Fruit fly (Drosophila melanogaster) whole organism, prepupa: ENCODE results near the gene CG32248.

Experiments used
- Blimp-1 ChIP-seq: fragments of 200-800 bp; sonication (Bioruptor generic); optimal IDR thresholded peaks from 3 replicates; lab custom pipeline; 2017; ENCODE audit warnings: missing biosample characterization, missing genetic modification characterization, mild to moderate bottlenecking, moderate library complexity, missing genetic modification reagents
- CG10631 ChIP-seq: fragments of 200-800 bp; sonication (Bioruptor generic); optimal IDR thresholded peaks from 2 replicates; lab custom pipeline; 2016; ENCODE audit warnings: missing biosample characterization, missing genetic modification characterization
- CG10669 ChIP-seq: fragments of 200-800 bp; sonication (Bioruptor generic); optimal IDR thresholded peaks from 3 replicates; lab custom pipeline; 2018; ENCODE audit warnings: missing biosample characterization, mild to moderate bottlenecking, missing genetic modification characterization, moderate library complexity
- CG11762 ChIP-seq: fragments of 200-800 bp; sonication (Bioruptor generic); optimal IDR thresholded peaks from 3 replicates; lab custom pipeline; 2016; ENCODE audit warnings: missing biosample characterization, missing genetic modification characterization; ENCODE audit not compliant: insufficient read depth
- CG15336 ChIP-seq: fragments of 200-800 bp; sonication (Bioruptor generic); IDR thresholded peaks from 2 replicates; pipeline ENCODE4 v1.3.6; 2022; ENCODE audit warnings: missing biosample characterization, missing genetic modification characterization
- CG1621 ChIP-seq: fragments of 200-800 bp; sonication (Bioruptor generic); optimal IDR thresholded peaks from 3 replicates; lab custom pipeline; 2018; ENCODE audit warnings: missing biosample characterization, mild to moderate bottlenecking, missing genetic modification characterization
- CG16779 ChIP-seq: fragments of 200-800 bp; sonication (Bioruptor generic); optimal IDR thresholded peaks from 3 replicates; lab custom pipeline; 2017; ENCODE audit warnings: missing biosample characterization, mild to moderate bottlenecking, missing genetic modification characterization
- CG3032 ChIP-seq: fragments of 200-800 bp; optimal IDR thresholded peaks from 2 replicates; lab custom pipeline; 2019; ENCODE audit warnings: missing biosample characterization, mild to moderate bottlenecking, missing genetic modification characterization, moderate library complexity
- CG31627 ChIP-seq: fragments of 200-800 bp; sonication (Bioruptor generic); optimal IDR thresholded peaks from 3 replicates; lab custom pipeline; 2016; ENCODE audit warnings: missing biosample characterization, missing genetic modification characterization
- CG32006 ChIP-seq: fragments of 200-800 bp; sonication (Bioruptor generic); optimal IDR thresholded peaks from 3 replicates; lab custom pipeline; 2017; ENCODE audit warnings: missing biosample characterization, mild to moderate bottlenecking, missing genetic modification characterization
- CG34406 ChIP-seq: fragments of 200-800 bp; sonication (Bioruptor generic); optimal IDR thresholded peaks from 3 replicates; lab custom pipeline; 2016; ENCODE audit warnings: missing biosample characterization, missing genetic modification characterization
- CG3919 ChIP-seq: fragments of 200-800 bp; sonication (Bioruptor generic); optimal IDR thresholded peaks from 3 replicates; lab custom pipeline; 2016; ENCODE audit warnings: missing biosample characterization, missing genetic modification characterization
- CG4318 ChIP-seq: fragments of 200-800 bp; sonication (Bioruptor generic); optimal IDR thresholded peaks from 3 replicates; lab custom pipeline; 2017; ENCODE audit warnings: missing biosample characterization, mild to moderate bottlenecking, missing genetic modification characterization
- CG6163 ChIP-seq: fragments of 200-800 bp; sonication (Bioruptor generic); IDR thresholded peaks from 3 replicates; pipeline ENCODE4 v1.3.6; 2022; ENCODE audit warnings: missing biosample characterization, missing genetic modification characterization
- CG6792 ChIP-seq: fragments of 200-800 bp; sonication (Bioruptor generic); optimal IDR thresholded peaks from 3 replicates; lab custom pipeline; 2016; ENCODE audit warnings: missing biosample characterization, missing genetic modification characterization
- CG6808 ChIP-seq: fragments of 200-800 bp; sonication (Bioruptor generic); optimal IDR thresholded peaks from 3 replicates; lab custom pipeline; 2017; ENCODE audit warnings: missing biosample characterization, missing genetic modification characterization, mild to moderate bottlenecking, moderate library complexity, missing genetic modification reagents
- CG6854 ChIP-seq: fragments of 200-800 bp; sonication (Bioruptor generic); optimal IDR thresholded peaks from 2 replicates; lab custom pipeline; 2017; ENCODE audit warnings: missing biosample characterization, mild to moderate bottlenecking, missing genetic modification characterization
- CG7368 ChIP-seq: fragments of 200-800 bp; sonication (Bioruptor generic); optimal IDR thresholded peaks from 3 replicates; lab custom pipeline; 2016; ENCODE audit warnings: missing biosample characterization, missing genetic modification characterization
- CG8119 ChIP-seq: fragments of 200-800 bp; sonication (Bioruptor generic); IDR thresholded peaks from 3 replicates; pipeline ENCODE4 v1.3.6; 2022; ENCODE audit warnings: missing biosample characterization, missing genetic modification characterization
- CG8319 ChIP-seq: fragments of 200-800 bp; sonication (Bioruptor generic); optimal IDR thresholded peaks from 3 replicates; lab custom pipeline; 2016; ENCODE audit warnings: missing biosample characterization, missing genetic modification characterization
- CG8632 ChIP-seq: fragments of 200-800 bp; sonication (Bioruptor generic); optimal IDR thresholded peaks from 3 replicates; lab custom pipeline; 2016; ENCODE audit warnings: missing biosample characterization, missing genetic modification characterization
- CG9139 ChIP-seq: fragments of 200-800 bp; sonication (Bioruptor generic); optimal IDR thresholded peaks from 3 replicates; lab custom pipeline; 2017; ENCODE audit warnings: missing biosample characterization, mild to moderate bottlenecking, missing genetic modification characterization
- Eip78C ChIP-seq: fragments of 200-800 bp; sonication (Bioruptor generic); peaks from one replicate; lab custom pipeline; 2016; ENCODE audit warnings: missing biosample characterization, missing genetic modification characterization
- Ets96B ChIP-seq: fragments of 200-800 bp; optimal IDR thresholded peaks from 2 replicates; lab custom pipeline; 2019; ENCODE audit warnings: missing biosample characterization, mild to moderate bottlenecking, missing genetic modification characterization, moderate library complexity
- Gug ChIP-seq: fragments of 200-800 bp; sonication (Bioruptor generic); IDR thresholded peaks from 2 replicates; pipeline ENCODE4 v1.3.6; 2022; ENCODE audit warnings: missing biosample characterization, missing genetic modification characterization
- Hr38 ChIP-seq: sonication (Bioruptor generic); optimal IDR thresholded peaks from 2 replicates; lab custom pipeline; 2016; ENCODE audit warnings: missing biosample characterization, missing genetic modification characterization
- Hr39 ChIP-seq: fragments of 200-800 bp; sonication (Bioruptor generic); optimal IDR thresholded peaks from 2 replicates; lab custom pipeline; 2016; ENCODE audit warnings: missing biosample characterization, missing genetic modification characterization
- Lpt ChIP-seq: fragments of 200-800 bp; sonication (Bioruptor generic); optimal IDR thresholded peaks from 3 replicates; lab custom pipeline; 2016; ENCODE audit warnings: missing biosample characterization, missing genetic modification characterization
- Met ChIP-seq: fragments of 200-800 bp; sonication (Bioruptor generic); optimal IDR thresholded peaks from 3 replicates; lab custom pipeline; 2016; ENCODE audit warnings: missing biosample characterization, missing genetic modification characterization
- OdsH ChIP-seq: fragments of 200-800 bp; sonication (Bioruptor generic); optimal IDR thresholded peaks from 3 replicates; lab custom pipeline; 2016; ENCODE audit warnings: missing biosample characterization, missing genetic modification characterization
- Sox102F ChIP-seq: fragments of 200-800 bp; sonication (Bioruptor generic); optimal IDR thresholded peaks from 2 replicates; lab custom pipeline; 2016; ENCODE audit warnings: missing biosample characterization, mild to moderate bottlenecking, missing genetic modification characterization
- Sox15 ChIP-seq: fragments of 200-800 bp; sonication (Bioruptor generic); optimal IDR thresholded peaks from 3 replicates; lab custom pipeline; 2016; ENCODE audit warnings: missing biosample characterization, missing genetic modification characterization
- achi ChIP-seq: fragments of 200-800 bp; sonication (Bioruptor generic); optimal IDR thresholded peaks from 3 replicates; lab custom pipeline; 2016; ENCODE audit warnings: missing biosample characterization, missing genetic modification characterization
- dac ChIP-seq: fragments of 200-800 bp; sonication (Bioruptor generic); optimal IDR thresholded peaks from 2 replicates; lab custom pipeline; 2017; ENCODE audit warnings: missing biosample characterization, mild to moderate bottlenecking, missing genetic modification characterization
- dsx ChIP-seq: fragments of 200-800 bp; optimal IDR thresholded peaks from 3 replicates; lab custom pipeline; 2019; ENCODE audit warnings: missing biosample characterization, mild to moderate bottlenecking, missing genetic modification characterization, moderate library complexity; ENCODE audit not compliant: poor library complexity, severe bottlenecking
- eg ChIP-seq: fragments of 200-800 bp; sonication (Bioruptor generic); IDR thresholded peaks from 3 replicates; pipeline ENCODE4 v1.3.6; 2022; ENCODE audit warnings: missing biosample characterization, missing genetic modification characterization
- esn ChIP-seq: fragments of 200-800 bp; sonication (Bioruptor generic); optimal IDR thresholded peaks from 2 replicates; lab custom pipeline; 2016; ENCODE audit warnings: missing biosample characterization, mild to moderate bottlenecking, missing genetic modification characterization, moderate library complexity
- fd59A ChIP-seq: fragments of 200-800 bp; sonication (Bioruptor generic); optimal IDR thresholded peaks from 2 replicates; lab custom pipeline; 2017; ENCODE audit warnings: missing biosample characterization, mild to moderate bottlenecking, missing genetic modification characterization, missing genetic modification reagents
- fkh ChIP-seq: fragments of 200-800 bp; sonication (Bioruptor generic); optimal IDR thresholded peaks from 3 replicates; lab custom pipeline; 2017; ENCODE audit warnings: missing biosample characterization, mild to moderate bottlenecking, missing genetic modification characterization, moderate library complexity
- pdm3 ChIP-seq: fragments of 200-800 bp; sonication (Bioruptor generic); optimal IDR thresholded peaks from 3 replicates; lab custom pipeline; 2016; ENCODE audit warnings: missing biosample characterization, missing genetic modification characterization
- spab ChIP-seq: fragments of 200-800 bp; sonication (Bioruptor generic); optimal IDR thresholded peaks from 2 replicates; lab custom pipeline; 2017; ENCODE audit warnings: missing biosample characterization, mild to moderate bottlenecking, missing genetic modification characterization, missing genetic modification reagents
- svp ChIP-seq: fragments of 200-800 bp; sonication (Bioruptor generic); peaks from one replicate; lab custom pipeline; 2016; ENCODE audit warnings: missing biosample characterization, missing genetic modification characterization
- topi ChIP-seq: fragments of 200-800 bp; sonication (Bioruptor generic); optimal IDR thresholded peaks from 3 replicates; lab custom pipeline; 2016; ENCODE audit warnings: missing biosample characterization, missing genetic modification characterization
- vri ChIP-seq: fragments of 200-800 bp; sonication (Bioruptor generic); optimal IDR thresholded peaks from 3 replicates; lab custom pipeline; 2016; ENCODE audit warnings: missing biosample characterization, mild to moderate bottlenecking, missing genetic modification characterization

CG32248 gene

dm6 chr3L:4469701-4470100, 1.8 kb upstream of the CG32248 start, which contains the start of gene CG32249:
Gene CG32249 (plus strand): TSS chr3L:4470001.
- no peak for TF ChIP-seq CG6163
- TF ChIP-seq Blimp-1 (GFP tag; lab: Kevin White, UChicago) = no peak
- TF ChIP-seq Eip78C (GFP tag; lab: Kevin White, UChicago) = no peak
- no peak for TF ChIP-seq CG16779 (tag; lab: Kevin White, UChicago)
- no peak for TF ChIP-seq CG6808 (GFP tag; lab: Kevin White, UChicago)
- no peak for TF ChIP-seq Met (GFP tag; lab: Kevin White, UChicago)
- TF ChIP-seq CG15336 = no peak
- TF ChIP-seq spab (GFP tag; lab: Kevin White, UChicago) = no peak
- TF ChIP-seq CG1621 = no peak
- TF ChIP-seq CG8119 (GFP tag; lab: Robert Waterston, UW) = no peak
- no peak for TF ChIP-seq dsx (GFP tag; lab: Kevin White, UChicago)
- TF ChIP-seq vri (GFP tag; lab: Kevin White, UChicago) = no peak
- no peak for TF ChIP-seq eg (GFP tag; lab: Robert Waterston, UW)
- TF ChIP-seq dac (GFP tag; lab: Kevin White, UChicago) = no peak
- TF ChIP-seq CG7368 = no peak
- no peak for TF ChIP-seq Sox102F (GFP tag; lab: Kevin White, UChicago)

DNA sequence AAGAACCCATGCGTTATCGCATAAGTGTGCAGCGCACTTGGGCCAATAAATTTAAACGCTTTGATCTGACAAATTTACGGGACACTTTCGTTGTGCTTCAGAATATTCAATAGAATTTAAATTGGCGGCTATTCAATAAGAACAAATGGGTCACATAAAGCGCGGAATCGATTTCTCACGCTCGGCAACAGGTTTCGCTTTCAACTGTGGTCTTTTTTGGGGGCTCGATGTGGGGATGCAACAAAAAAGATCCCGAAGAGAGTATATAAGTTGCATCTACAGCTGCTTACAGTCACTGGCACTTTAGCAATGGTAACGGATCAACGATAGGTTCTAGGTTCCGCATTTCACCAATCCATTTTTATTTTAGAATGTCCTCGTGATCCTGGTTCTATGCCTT, 1.2 kb downstream of the CG32248 start, which contains the start of gene CG11349:
Gene CG11349, plus strand, starts transcription at position 301 of the 400 bp plus-strand sequence.
- TF ChIP-seq CG11762 (no peak), Hr38 (GFP tag; lab: Kevin White, UChicago) (no peak), topi (GFP tag; lab: Kevin White, UChicago) (no peak), eg (GFP tag; lab: Robert Waterston, UW) (no peak), vri (GFP tag; lab: Kevin White, UChicago) (no peak), CG6854 (GFP tag; lab: Kevin White, UChicago) (no peak), CG3919 (GFP tag; lab: Kevin White, UChicago) (no peak), CG8319 (GFP tag; lab: Kevin White, UChicago) (no peak), CG10631 (GFP tag; lab: Kevin White, UChicago) (no peak), CG6808 (GFP tag; lab: Kevin White, UChicago) (no peak), esn (no peak), dsx (GFP tag; lab: Kevin White, UChicago) (no peak), dac (GFP tag; lab: Kevin White, UChicago) (no peak), svp (GFP tag; lab: Kevin White, UChicago) (no peak), CG9139 (GFP tag; lab: Kevin White, UChicago) (no peak), Lpt (GFP tag; lab: Kevin White, UChicago) (no peak), Gug (GFP tag; lab: Robert Waterston, UW) (no peak), Hr39 (no peak), CG10669 (GFP tag; lab: Kevin White, UChicago) (no peak), CG6163 (no peak)

DNA sequence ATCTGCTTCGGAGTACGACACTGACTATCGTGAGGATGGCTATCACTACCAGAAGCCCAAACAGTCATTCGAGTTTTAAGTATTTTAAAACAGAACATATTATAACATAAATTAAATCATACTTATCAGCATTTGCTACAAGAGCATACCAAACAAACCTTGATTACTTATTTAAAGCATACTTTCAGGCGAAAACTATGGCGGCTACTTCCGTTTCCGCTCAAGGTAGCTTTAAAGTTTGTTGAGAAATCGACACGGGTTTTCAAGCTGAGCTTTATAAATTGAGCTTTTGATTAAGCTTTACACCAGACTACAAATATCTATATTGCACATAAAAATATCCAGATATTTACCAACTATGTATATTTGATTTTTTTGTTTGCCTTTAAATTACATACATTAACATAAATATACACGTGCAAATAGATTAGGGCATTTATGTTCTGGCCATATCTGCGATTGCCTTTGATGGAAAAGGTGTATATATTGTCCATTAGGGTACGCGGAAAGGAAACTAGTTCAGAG, 3.5 kb downstream of the CG32248 start:
- TF ChIP-seq topi (GFP tag; lab: Kevin White, UChicago) (peak; percentile 19), fd59A (GFP tag; lab: Kevin White, UChicago) (peak; percentile 3), fkh (GFP tag; lab: Kevin White, UChicago) (no peak), dac (GFP tag; lab: Kevin White, UChicago) (peak; percentile 46), esn (no peak), Sox102F (GFP tag; lab: Kevin White, UChicago) (peak; percentile 16), Met (GFP tag; lab: Kevin White, UChicago) (peak; percentile 37), OdsH (peak; percentile 50), Eip78C (GFP tag; lab: Kevin White, UChicago) (peak; percentile 90), Blimp-1 (GFP tag; lab: Kevin White, UChicago) (no peak), Sox15 (GFP tag; lab: Kevin White, UChicago) (no peak), CG6808 (GFP tag; lab: Kevin White, UChicago) (peak; percentile 14), CG7368 (peak; percentile 36), CG10669 (GFP tag; lab: Kevin White, UChicago) (peak; percentile 48), Ets96B (tag; lab: Kevin White, UChicago) (no peak), CG32006 (GFP tag; lab: Kevin White, UChicago) (peak; percentile 31), CG8632 (GFP tag; lab: Kevin White, UChicago) (peak; percentile 47), CG34406 (GFP tag; lab: Kevin White, UChicago) (peak; percentile 49), CG3032 (no peak), svp (GFP tag; lab: Kevin White, UChicago) (peak; percentile 51), CG6163 (peak; percentile 82), achi (GFP tag; lab: Kevin White, UChicago) (peak; percentile 52), Gug (GFP tag; lab: Robert Waterston, UW) (no peak), pdm3 (peak; percentile 60), CG10631 (GFP tag; lab: Kevin White, UChicago) (no peak), CG31627 (no peak), vri (GFP tag; lab: Kevin White, UChicago) (peak; percentile 4), CG6792 (GFP tag; lab: Kevin White, UChicago) (peak; percentile 6), Hr39 (no peak), CG3919 (GFP tag; lab: Kevin White, UChicago) (peak; percentile 71), CG4318 (no peak), CG11762 (peak; percentile 26)
